Worm (Caenorhabditis elegans): ENCODE results near the gene Y38E10A.24.

Y38E10A.24 gene

DNA sequence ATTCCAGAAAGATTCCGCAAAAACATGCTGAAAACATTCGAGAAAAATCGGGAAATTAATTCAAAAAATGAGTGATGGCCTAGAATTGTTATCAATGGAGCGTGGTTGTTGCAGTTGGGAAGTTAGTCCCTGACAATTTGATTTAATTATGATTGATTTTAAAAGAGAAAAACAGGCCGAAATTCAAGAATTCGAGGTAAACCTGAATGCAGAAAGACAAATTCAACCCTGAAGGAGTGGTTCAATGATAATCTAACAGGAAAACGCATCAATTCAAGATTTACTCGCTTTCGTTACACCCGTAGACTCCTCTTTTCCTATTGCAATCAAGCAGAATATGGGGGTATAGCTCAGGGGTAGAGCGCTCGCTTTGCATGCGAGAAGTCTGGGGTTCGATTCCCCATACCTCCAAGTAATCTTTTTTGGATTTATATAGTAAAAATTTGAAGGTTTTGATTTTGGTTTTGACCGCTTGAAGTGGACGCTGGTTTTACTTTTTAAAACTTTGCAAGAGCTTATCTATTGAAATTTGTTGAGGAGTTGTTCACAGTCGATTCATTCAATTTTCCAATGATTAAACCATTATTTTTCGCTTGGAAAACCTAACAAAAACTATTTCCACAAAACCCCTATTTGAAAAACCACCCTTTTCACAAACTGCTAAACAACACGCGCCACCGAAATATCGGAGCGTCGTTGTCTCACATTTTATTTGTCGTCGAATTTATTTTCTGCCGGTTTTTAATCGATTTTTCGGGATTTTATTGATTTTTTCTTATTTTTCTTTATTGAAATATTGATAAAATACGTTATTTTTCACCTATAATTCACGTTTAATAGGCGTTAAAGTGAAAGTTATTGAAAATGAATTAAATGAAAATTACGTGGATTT lies 614 bp upstream of the Y38E10A.24 start (continued):
- TF ChIP-seq unc-98 (GFP tag; IDR thresholded peaks at IDR 0.05), result peak; percentile 75
- TF ChIP-seq unc-62 (GFP tag; optimal IDR thresholded peaks at IDR 0.05), result no peak
- peak; percentile 48 for TF ChIP-seq jun-1 (tag; optimal IDR thresholded peaks at IDR 0.05)
- TF ChIP-seq efl-3 (GFP tag; optimal IDR thresholded peaks at IDR 0.05), result no peak
- TF ChIP-seq lin-39 (tag; optimal IDR thresholded peaks at IDR 0.05), result peak; percentile 40
- peak; percentile 14 for TF ChIP-seq aly-2 (tag; optimal IDR thresholded peaks at IDR 0.05)
- peak; percentile 75 to 88 for TF ChIP-seq efl-1 (optimal IDR thresholded peaks at IDR 0.05)
- peak; percentile 89 to 99 for TF ChIP-seq efl-1 (GFP tag; optimal IDR thresholded peaks at IDR 0.05 in 1 of 2)
- peak; percentile 88 for TF ChIP-seq ceh-90 (tag; optimal IDR thresholded peaks at IDR 0.05)

DNA sequence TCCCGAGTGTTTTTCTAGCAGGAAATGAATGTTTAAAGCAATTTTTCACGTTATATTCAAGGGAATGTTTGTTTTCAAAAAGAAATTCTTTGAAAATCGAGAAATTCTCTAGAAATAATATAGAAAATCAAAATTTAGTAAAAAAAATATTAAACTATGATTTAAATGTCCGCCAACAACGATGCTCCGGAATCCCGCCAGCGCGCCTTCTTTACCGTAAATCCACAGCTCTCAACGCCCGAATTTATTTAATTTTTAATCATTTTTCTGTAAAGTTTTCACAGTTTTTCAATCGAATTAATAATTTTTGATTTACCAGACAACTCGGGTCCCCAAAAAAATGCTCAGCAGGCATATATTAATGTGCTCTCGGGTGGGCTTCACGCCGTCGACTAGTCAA lies 800 bp downstream of the Y38E10A.24 start, which contains the start of the genes Y38E10A.33 and cox-10:
Y38E10A.33 (minus strand) TSS at position 12 of the 400 bp plus-strand sequence.
cox-10 (plus strand) TSS at position 320 of the 400 bp plus-strand sequence.
- TF ChIP-seq snpc-4 (tag; optimal IDR thresholded peaks at IDR 0.05) (peak; percentile 55), ceh-88 (GFP tag; IDR thresholded peaks at IDR 0.05) (peak; percentile 32; the same call in 1 of the 2 replicates), hlh-4 (tag; optimal IDR thresholded peaks at IDR 0.05) (no peak), blmp-1 (tag; optimal IDR thresholded peaks at IDR 0.05) (peak; percentile 49), fkh-4 (tag; optimal IDR thresholded peaks at IDR 0.05; ENCODE audit: borderline replicate concordance) (no peak), C04F5.9 (tag; optimal IDR thresholded peaks at IDR 0.05) (peak; percentile 14), nhr-84 (tag; optimal IDR thresholded peaks at IDR 0.05) (no peak), fkh-8 (tag; optimal IDR thresholded peaks at IDR 0.05) (peak; percentile 12), ceh-63 (GFP tag; optimal IDR thresholded peaks at IDR 0.05) (no peak), nhr-20 (tag; optimal IDR thresholded peaks at IDR 0.05) (peak; percentile 69), isw-1 (GFP tag; IDR thresholded peaks at IDR 0.05) (peak; percentile 79), dpl-1 (GFP tag; optimal IDR thresholded peaks at IDR 0.05) (peak; percentile 88 to 95 (median 93)), lsy-2 (tag; optimal IDR thresholded peaks at IDR 0.05) (peak; percentile 67 to 78), ceh-82 (tag; optimal IDR thresholded peaks at IDR 0.05) (peak; percentile 58 to 68 (median 66)), zip-4 (GFP tag; optimal IDR thresholded peaks at IDR 0.05) (peak; percentile 40), dsc-1 (tag; optimal IDR thresholded peaks at IDR 0.05) (peak; percentile 79), elt-3 (tag; optimal IDR thresholded peaks at IDR 0.05) (peak in 1 of 6 experiments; percentile 54), ceh-8 (GFP tag; optimal IDR thresholded peaks at IDR 0.05) (peak; percentile 11), sox-4 (tag; optimal IDR thresholded peaks at IDR 0.05) (peak; percentile 60), zag-1 (tag; optimal IDR thresholded peaks at IDR 0.05) (no peak), hlh-17 (GFP tag; optimal IDR thresholded peaks at IDR 0.05; ENCODE audit: borderline replicate concordance) (no peak), nhr-71 (tag; optimal IDR thresholded peaks at IDR 0.05) (peak; percentile 78), lin-35 (GFP tag; optimal IDR thresholded peaks at IDR 0.05) (peak; percentile 91 to 94), unc-86 (tag; optimal IDR thresholded peaks at IDR 0.05) (peak; percentile 62), aha-1 (tag; optimal IDR thresholded peaks at IDR 0.05) (no peak), irx-1 (tag; optimal IDR thresholded peaks at IDR 0.05) (peak; percentile 56), nhr-85 (tag) (peak; percentile 80), ceh-90 (tag; optimal IDR thresholded peaks at IDR 0.05) (peak; percentile 11), nhr-90 (tag; optimal IDR thresholded peaks at IDR 0.05; ENCODE audit: poor library complexity) (peak; percentile 80), skn-1 (tag; optimal IDR thresholded peaks at IDR 0.05) (peak; percentile 71), lin-39 (tag; optimal IDR thresholded peaks at IDR 0.05) (peak; percentile 60), xbp-1 (tag; optimal IDR thresholded peaks at IDR 0.05) (peak; percentile 70), lin-15B (tag; optimal IDR thresholded peaks at IDR 0.05) (peak; percentile 38), C16A3.4 (tag; optimal IDR thresholded peaks at IDR 0.05) (peak; percentile 65), lin-13 (GFP tag; optimal IDR thresholded peaks at IDR 0.05) (peak; percentile 53), ets-5 (GFP tag; IDR thresholded peaks at IDR 0.05) (no peak), lir-3 (tag; optimal IDR thresholded peaks at IDR 0.05; ENCODE audit: poor library complexity) (no peak), ztf-11 (tag; optimal IDR thresholded peaks at IDR 0.05) (peak in 1 of 2 experiments; percentile 38), aly-2 (tag; optimal IDR thresholded peaks at IDR 0.05) (peak; percentile 20), tbx-2 (tag; optimal IDR thresholded peaks at IDR 0.05) (peak; percentile 85), jun-1 (tag; optimal IDR thresholded peaks at IDR 0.05) (peak; percentile 12), ama-1 (optimal IDR thresholded peaks at IDR 0.05) (peak; percentile 7), swsn-7 (tag; optimal IDR thresholded peaks at IDR 0.05) (peak; percentile 73), nhr-19 (GFP tag; conservative IDR thresholded peaks at IDR 0.05) (peak; percentile 84)
